Worm (Caenorhabditis elegans): ENCODE results near the gene F45E1.4.

ce11 chrX:8019665-8020064 is 33.9 kb downstream of the F45E1.4 start:
- TF ChIP-seq snpc-4 (tag; optimal IDR thresholded peaks at IDR 0.05) (no peak), nhr-76 (tag; optimal IDR thresholded peaks at IDR 0.05) (no peak), sptf-1 (tag; optimal IDR thresholded peaks at IDR 0.05) (peak; percentile 69), unc-62 (GFP tag; optimal IDR thresholded peaks at IDR 0.05) (peak; percentile 6), ztf-11 (tag; optimal IDR thresholded peaks at IDR 0.05) (no peak), unc-39 (tag; optimal IDR thresholded peaks at IDR 0.05) (no peak), M03D4.4 (tag; optimal IDR thresholded peaks at IDR 0.05) (peak; percentile 18), ces-1 (GFP tag; optimal IDR thresholded peaks at IDR 0.05) (no peak), lin-13 (tag; optimal IDR thresholded peaks at IDR 0.05) (no peak), nhr-237 (tag; optimal IDR thresholded peaks at IDR 0.05) (no peak), nhr-2 (tag; optimal IDR thresholded peaks at IDR 0.05) (no peak), pha-4 (tag; optimal IDR thresholded peaks at IDR 0.05) (peak; percentile 81)

Data from whole organism, mixed stage, embryonic.